Fruit fly (Drosophila melanogaster): ENCODE data around the gene CG15564.

Gene CG15564

DNA sequence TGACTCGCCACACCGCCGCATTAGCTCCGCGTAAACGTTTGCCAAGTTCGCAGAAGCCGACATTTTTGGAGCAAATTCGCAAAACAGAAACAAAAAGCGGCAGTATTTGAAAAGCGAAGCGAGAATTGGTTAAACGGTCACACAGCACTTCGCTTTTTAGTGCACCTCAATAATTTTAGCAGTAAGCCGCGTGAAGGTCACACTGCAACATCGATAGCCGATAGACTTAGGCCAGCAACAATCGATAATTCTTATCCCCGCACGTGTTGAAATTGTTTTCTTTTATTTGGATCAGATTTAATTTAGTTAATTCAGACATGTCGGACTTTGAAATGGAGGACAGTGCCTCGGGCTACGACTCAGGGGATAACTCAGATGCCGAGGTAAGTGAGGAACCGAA lies 21.9 kb downstream of the CG15564 start, which contains the start of the genes Zwilch and CG1542 (continued):
- TF ChIP-seq cas (GFP tag; IDR thresholded peaks at IDR 0.05), result no peak
- TF ChIP-seq Ada2b (GFP tag; IDR thresholded peaks at IDR 0.05), result no peak
- TF ChIP-seq CG11247 (GFP tag; IDR thresholded peaks at IDR 0.05), result no peak
- TF ChIP-seq danr (GFP tag; IDR thresholded peaks at IDR 0.05), result no peak
- no peak for TF ChIP-seq pros (GFP tag; optimal IDR thresholded peaks at IDR 0.05)
- peak; percentile 6 for TF ChIP-seq ftz-f1 (GFP tag; optimal IDR thresholded peaks at IDR 0.05)
- TF ChIP-seq CG6175 (GFP tag; IDR thresholded peaks at IDR 0.05), result no peak
- peak; percentile 41 for TF ChIP-seq CG17829 (tag; optimal IDR thresholded peaks at IDR 0.05)

DNA sequence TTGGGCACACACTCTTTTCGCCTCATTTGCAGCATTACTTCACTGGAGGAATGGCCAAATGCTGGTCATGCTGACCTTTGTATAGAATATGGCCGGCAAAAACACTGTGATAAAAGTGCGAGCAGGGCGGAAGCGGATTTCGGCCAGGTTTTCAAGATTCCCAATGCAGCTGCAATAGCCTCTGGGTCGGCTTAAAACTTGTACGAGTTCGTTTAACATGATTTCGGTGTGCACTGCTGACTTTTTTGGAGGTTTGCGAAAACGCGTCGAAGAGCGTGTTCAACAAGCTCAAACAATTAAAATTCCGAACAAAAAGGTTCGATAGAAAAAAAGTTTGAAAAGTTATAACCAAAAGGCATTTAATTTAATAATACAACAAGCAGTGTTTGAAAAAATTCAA lies 24.5 kb downstream of the CG15564 start, which contains the start of gene chp:
TSS of gene chp (minus strand) at position 101 of the 400 bp plus-strand sequence.
- no peak for TF ChIP-seq fd102C (GFP tag; optimal IDR thresholded peaks at IDR 0.05)
- no peak for TF ChIP-seq Atf-2 (GFP tag; optimal IDR thresholded peaks at IDR 0.05)
- TF ChIP-seq CG9932 (GFP tag; IDR thresholded peaks at IDR 0.05), result no peak

dm6 chr3R:31197142-31197994 lies 37.8 kb downstream of the CG15564 start:
- no peak for TF ChIP-seq abd-A (tag; optimal IDR thresholded peaks at IDR 0.05)
- peak; percentile 98 for TF ChIP-seq sug (tag; optimal IDR thresholded peaks at IDR 0.05)
- TF ChIP-seq jumu (GFP tag; optimal IDR thresholded peaks at IDR 0.05), result no peak
- TF ChIP-seq CG15073 (GFP tag; optimal IDR thresholded peaks at IDR 0.05), result no peak
- peak; percentile 37 for TF ChIP-seq grn (GFP tag; optimal IDR thresholded peaks at IDR 0.05)
- TF ChIP-seq CG12219 (GFP tag; optimal IDR thresholded peaks at IDR 0.05), result no peak
- no peak for TF ChIP-seq mam (GFP tag; optimal IDR thresholded peaks at IDR 0.05)
- no peak for TF ChIP-seq Myb (GFP tag; optimal IDR thresholded peaks at IDR 0.05)
- no peak for TF ChIP-seq CG8944 (GFP tag; optimal IDR thresholded peaks at IDR 0.05)
- TF ChIP-seq Ptx1 (GFP tag; IDR thresholded peaks at IDR 0.05), result no peak
- no peak for TF ChIP-seq CG12744 (GFP tag; optimal IDR thresholded peaks at IDR 0.05)
- TF ChIP-seq hb (GFP tag; IDR thresholded peaks at IDR 0.05; ENCODE audit: partially characterized antibody), result no peak
- TF ChIP-seq Awh (GFP tag; IDR thresholded peaks at IDR 0.05), result no peak
- no peak for TF ChIP-seq bcd (GFP tag; optimal IDR thresholded peaks at IDR 0.05)
- no peak for TF ChIP-seq lmd (GFP tag; IDR thresholded peaks at IDR 0.05)
- TF ChIP-seq mld (GFP tag; IDR thresholded peaks at IDR 0.05; ENCODE audit: partially characterized antibody), result no peak
- TF ChIP-seq btn (GFP tag; optimal IDR thresholded peaks at IDR 0.05), result no peak
- no peak for TF ChIP-seq cad (GFP tag; optimal IDR thresholded peaks at IDR 0.05)
- TF ChIP-seq CG7372 (GFP tag; IDR thresholded peaks at IDR 0.05), result no peak
- no peak for TF ChIP-seq tap (tag; optimal IDR thresholded peaks at IDR 0.05)
- no peak for TF ChIP-seq Bdp1 (GFP tag; optimal IDR thresholded peaks at IDR 0.05)
- peak; percentile 27; the same call in 1 of the 3 replicates for TF ChIP-seq row (GFP tag; IDR thresholded peaks at IDR 0.05)
- no peak for TF ChIP-seq CG17359 (tag; optimal IDR thresholded peaks at IDR 0.05)
- TF ChIP-seq D (optimal IDR thresholded peaks at IDR 0.05), result no peak
- no peak for TF ChIP-seq D (GFP tag; optimal IDR thresholded peaks at IDR 0.05)
- no peak for TF ChIP-seq CG10431 (GFP tag; optimal IDR thresholded peaks at IDR 0.05)
- TF ChIP-seq Kr (GFP tag; optimal IDR thresholded peaks at IDR 0.05), result no peak
- no peak for TF ChIP-seq CG10209 (GFP tag; optimal IDR thresholded peaks at IDR 0.05)
- no peak for TF ChIP-seq lbe (GFP tag; optimal IDR thresholded peaks at IDR 0.05)
- TF ChIP-seq CG15011 (GFP tag; optimal IDR thresholded peaks at IDR 0.05), result no peak
- TF ChIP-seq B-H1 (GFP tag; IDR thresholded peaks at IDR 0.05), result no peak
- TF ChIP-seq exex (tag; optimal IDR thresholded peaks at IDR 0.05), result peak; percentile 49
- no peak for TF ChIP-seq Ravus (GFP tag; IDR thresholded peaks at IDR 0.05)
- peak; percentile 40 for TF ChIP-seq CG34376 (GFP tag; optimal IDR thresholded peaks at IDR 0.05)
- no peak for TF ChIP-seq Antp (GFP tag; optimal IDR thresholded peaks at IDR 0.05)
- TF ChIP-seq ci (GFP tag; IDR thresholded peaks at IDR 0.05), result no peak
- TF ChIP-seq CG1603 (tag; optimal IDR thresholded peaks at IDR 0.05), result no peak

Measured in whole organism, embryonic.